Fruit fly (Drosophila melanogaster): ENCODE data around the gene Dbct.

Gene Dbct

DNA sequence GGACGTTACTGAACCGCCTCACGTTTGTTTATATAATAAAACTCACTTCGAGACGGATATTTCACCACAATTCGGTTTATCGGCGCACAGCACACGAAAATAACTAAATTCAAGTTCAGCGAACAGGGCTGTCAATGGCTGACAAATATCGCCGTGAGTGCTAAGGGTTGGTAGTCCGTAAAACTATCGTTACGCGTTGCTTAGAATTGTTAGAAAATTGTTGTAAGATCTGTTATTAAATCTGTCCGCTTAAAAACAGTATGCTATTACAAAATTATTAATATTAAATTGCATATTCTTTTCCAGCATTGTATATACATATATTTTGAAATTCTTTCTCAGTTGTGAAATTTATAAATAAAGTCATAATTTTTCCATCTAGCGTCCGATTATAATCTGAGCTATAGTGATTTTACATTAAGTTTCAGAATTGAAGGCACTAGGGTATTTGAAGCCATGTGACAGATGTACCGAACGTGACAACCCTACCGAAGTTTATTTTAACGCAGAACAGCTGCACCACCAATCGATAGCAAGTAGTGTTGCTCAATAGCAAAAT lies 1.3 kb upstream of the Dbct start, which contains the start of gene Cox17 (continued):
- TF ChIP-seq gsb (GFP tag; IDR thresholded peaks at IDR 0.05) (no peak), CG15601 (tag; optimal IDR thresholded peaks at IDR 0.05) (peak; percentile 76), gro (GFP tag; optimal IDR thresholded peaks at IDR 0.05) (peak; percentile 31), hbn (GFP tag; IDR thresholded peaks at IDR 0.05; ENCODE audit: partially characterized antibody) (peak; percentile 73), CG4282 (GFP tag; optimal IDR thresholded peaks at IDR 0.05) (no peak), CG7745 (tag; optimal IDR thresholded peaks at IDR 0.05) (no peak), Nf-YA (GFP tag; IDR thresholded peaks at IDR 0.05) (no peak), CG12236 (GFP tag; optimal IDR thresholded peaks at IDR 0.05) (peak; percentile 13), CG11696 (GFP tag; IDR thresholded peaks at IDR 0.05) (no peak), CG4424 (GFP tag; optimal IDR thresholded peaks at IDR 0.05) (peak; percentile 82), Adf1 (GFP tag; IDR thresholded peaks at IDR 0.05) (no peak), gcm2 (GFP tag; optimal IDR thresholded peaks at IDR 0.05) (peak; percentile 32), ci (GFP tag; IDR thresholded peaks at IDR 0.05) (peak; percentile 63; the same call in 2 of the 3 replicates), CG5953 (GFP tag; IDR thresholded peaks at IDR 0.05) (no peak), chn (GFP tag; optimal IDR thresholded peaks at IDR 0.05) (peak; percentile 81), CG8944 (GFP tag; optimal IDR thresholded peaks at IDR 0.05) (peak; percentile 47), gcm (GFP tag; optimal IDR thresholded peaks at IDR 0.05) (peak; percentile 69), CG9932 (GFP tag; IDR thresholded peaks at IDR 0.05) (peak; percentile 86), Fer3 (tag; optimal IDR thresholded peaks at IDR 0.05) (peak; percentile 73), CG9727 (GFP tag; optimal IDR thresholded peaks at IDR 0.05) (peak; percentile 88), az2 (GFP tag; optimal IDR thresholded peaks at IDR 0.05) (peak; percentile 83), repo (GFP tag; optimal IDR thresholded peaks at IDR 0.05) (peak; percentile 28), hth (optimal IDR thresholded peaks at IDR 0.05) (no peak), prd (optimal IDR thresholded peaks at IDR 0.05) (no peak), prd (GFP tag; IDR thresholded peaks at IDR 0.05) (peak; percentile 79), stwl (tag; optimal IDR thresholded peaks at IDR 0.05) (peak; percentile 49), vvl (GFP tag; IDR thresholded peaks at IDR 0.05) (peak; percentile 73), CG15269 (tag; optimal IDR thresholded peaks at IDR 0.05) (peak; percentile 83), CG5180 (GFP tag; optimal IDR thresholded peaks at IDR 0.05) (peak; percentile 66), yki (optimal IDR thresholded peaks at IDR 0.05) (no peak), lola (GFP tag; optimal IDR thresholded peaks at IDR 0.05) (peak in 1 of 3 experiments; percentile 86), Gug (GFP tag; IDR thresholded peaks at IDR 0.05) (peak; percentile 80; the same call in 2 of the 4 replicates), CG12071 (GFP tag; optimal IDR thresholded peaks at IDR 0.05) (peak; percentile 20), CG34224 (GFP tag; IDR thresholded peaks at IDR 0.05; ENCODE audit: partially characterized antibody) (peak; percentile 73; the same call in 2 of the 3 replicates), dpn (GFP tag; optimal IDR thresholded peaks at IDR 0.05) (peak; percentile 75 to 82), mirr (GFP tag; optimal IDR thresholded peaks at IDR 0.05) (no peak), CG4730 (GFP tag; IDR thresholded peaks at IDR 0.05) (no peak; the same call in none of the 2 replicates), Atf6 (GFP tag; IDR thresholded peaks at IDR 0.05) (peak; percentile 69; the same call in 1 of the 2 replicates), jigr1 (GFP tag; IDR thresholded peaks at IDR 0.05) (peak; percentile 68; the same call in 1 of the 3 replicates), CG7372 (GFP tag; IDR thresholded peaks at IDR 0.05) (peak; percentile 57), CG12104 (GFP tag; optimal IDR thresholded peaks at IDR 0.05) (peak; percentile 74), ash1 (GFP tag; optimal IDR thresholded peaks at IDR 0.05) (no peak), Fer1 (GFP tag; optimal IDR thresholded peaks at IDR 0.05) (peak; percentile 76), CG34376 (GFP tag; optimal IDR thresholded peaks at IDR 0.05) (peak; percentile 82), CG3163 (GFP tag; optimal IDR thresholded peaks at IDR 0.05) (peak; percentile 19), Deaf1 (tag; optimal IDR thresholded peaks at IDR 0.05) (peak; percentile 65), CG14050 (GFP tag; IDR thresholded peaks at IDR 0.05) (peak; percentile 45; the same call in 2 of the 3 replicates), eve (GFP tag; optimal IDR thresholded peaks at IDR 0.05) (peak in 1 of 2 experiments; percentile 96), CoRest (tag; optimal IDR thresholded peaks at IDR 0.05) (peak; percentile 93), lmd (GFP tag; IDR thresholded peaks at IDR 0.05) (peak; percentile 77), CG12155 (GFP tag; optimal IDR thresholded peaks at IDR 0.05) (peak; percentile 78)

Data from whole organism, embryonic.